Fruit fly (Drosophila melanogaster) whole organism, embryonic: ENCODE results near the gene CG31459.
A peak's percentile ranks its signal among the peaks of the same experiment; 100 is the strongest.

Experiments used
- B-H1 ChIP-seq: fragments of 200-800 bp; sonication (Bioruptor generic); IDR thresholded peaks from 3 replicates; pipeline ENCODE4 v1.3.6; 2022; ENCODE audit warnings: missing biosample characterization, missing genetic modification characterization
- CG11398 ChIP-seq: fragments of 200-800 bp; sonication (Bioruptor generic); optimal IDR thresholded peaks from 2 replicates; lab custom pipeline; 2016; ENCODE audit warnings: missing biosample characterization, missing genetic modification characterization
- CG12071 ChIP-seq: fragments of 200-800 bp; sonication (Bioruptor generic); optimal IDR thresholded peaks from 3 replicates; lab custom pipeline; 2018; ENCODE audit warnings: missing biosample characterization, mild to moderate bottlenecking, missing genetic modification characterization
- CG15269 ChIP-seq: fragments of 200-800 bp; sonication (Bioruptor generic); optimal IDR thresholded peaks from 2 replicates; lab custom pipeline; 2018; ENCODE audit warnings: missing biosample characterization, mild to moderate bottlenecking, missing genetic modification characterization, moderate library complexity
- CG16813 ChIP-seq: fragments of 200-800 bp; sonication (Bioruptor generic); IDR thresholded peaks from 3 replicates; pipeline ENCODE4 v1.3.6; 2022; ENCODE audit warnings: missing biosample characterization, missing genetic modification characterization; ENCODE audit not compliant: partially characterized antibody
- CG17359 ChIP-seq: fragments of 200-800 bp; sonication (Bioruptor generic); optimal IDR thresholded peaks from 3 replicates; lab custom pipeline; 2018; ENCODE audit warnings: missing biosample characterization, mild to moderate bottlenecking, missing genetic modification characterization, moderate library complexity
- CG17802 ChIP-seq: fragments of 200-800 bp; sonication (Bioruptor generic); optimal IDR thresholded peaks from 2 replicates; lab custom pipeline; 2018; ENCODE audit warnings: missing biosample characterization, mild to moderate bottlenecking, missing genetic modification characterization, moderate library complexity
- CG2678 ChIP-seq: fragments of 200-800 bp; sonication (Bioruptor generic); optimal IDR thresholded peaks from 3 replicates; lab custom pipeline; 2019; ENCODE audit warnings: missing biosample characterization, mild to moderate bottlenecking, missing genetic modification characterization, moderate library complexity
- CG4707 ChIP-seq: fragments of 200-800 bp; sonication (Bioruptor generic); optimal IDR thresholded peaks from 2 replicates; lab custom pipeline; 2018; ENCODE audit warnings: missing biosample characterization, mild to moderate bottlenecking, missing genetic modification characterization, moderate library complexity
- CG6175 ChIP-seq: fragments of 200-800 bp; sonication (Bioruptor generic); IDR thresholded peaks from 3 replicates; pipeline ENCODE4 v1.3.6; 2022; ENCODE audit warnings: missing biosample characterization, missing genetic modification characterization
- CG6254 ChIP-seq: fragments of 200-800 bp; sonication (Bioruptor generic); optimal IDR thresholded peaks from 3 replicates; lab custom pipeline; 2017; ENCODE audit warnings: mild to moderate bottlenecking, missing biosample characterization, missing genetic modification reagents, missing genetic modification characterization
- CG7786 ChIP-seq: fragments of 200-800 bp; sonication (Bioruptor generic); optimal IDR thresholded peaks from 2 replicates; lab custom pipeline; 2016; ENCODE audit warnings: missing biosample characterization, missing genetic modification characterization
- CG8388 ChIP-seq: fragments of 200-800 bp; sonication (Bioruptor generic); optimal IDR thresholded peaks from 2 replicates; lab custom pipeline; 2019; ENCODE audit warnings: missing biosample characterization, mild to moderate bottlenecking, missing genetic modification characterization, moderate library complexity
- CG8765 ChIP-seq: fragments of 200-800 bp; sonication (Bioruptor generic); IDR thresholded peaks from 2 replicates; pipeline ENCODE4 v1.3.6; 2022; ENCODE audit warnings: missing biosample characterization, missing genetic modification characterization
- CG8944 ChIP-seq: fragments of 200-800 bp; sonication (Bioruptor generic); optimal IDR thresholded peaks from 3 replicates; lab custom pipeline; 2016; ENCODE audit warnings: missing biosample characterization, missing genetic modification characterization
- CG9797 ChIP-seq: fragments of 200-800 bp; sonication (Bioruptor generic); optimal IDR thresholded peaks from 3 replicates; lab custom pipeline; 2018; ENCODE audit warnings: missing biosample characterization, mild to moderate bottlenecking, missing genetic modification characterization
- Camta ChIP-seq: fragments of 200-800 bp; sonication (Bioruptor generic); optimal IDR thresholded peaks from 2 replicates; lab custom pipeline; 2016; ENCODE audit warnings: missing biosample characterization, missing genetic modification characterization
- Deaf1 ChIP-seq: fragments of 200-800 bp; optimal IDR thresholded peaks from 3 replicates; lab custom pipeline; 2019; ENCODE audit warnings: missing biosample characterization, mild to moderate bottlenecking, missing genetic modification characterization, moderate library complexity
- Dref ChIP-seq: fragments of 200-800 bp; sonication (Bioruptor generic); IDR thresholded peaks from 2 replicates; pipeline ENCODE4 v1.3.6; 2022; ENCODE audit warnings: missing biosample characterization, missing genetic modification characterization
- Eip74EF ChIP-seq, 2 experiments: fragments of 200-800 bp in 1 of 2; fragments of >200 bp in 1 of 2; sonication (Bioruptor generic) in 1 of 2; optimal IDR thresholded peaks; 2 replicates each; lab custom pipeline; 2017 to 2019; ENCODE audit warnings: missing biosample characterization in 2 of 2, missing genetic modification characterization in 2 of 2, mild to moderate bottlenecking in 1 of 2, moderate library complexity in 1 of 2
- Elba2 ChIP-seq: fragments of 200-800 bp; sonication (Bioruptor generic); optimal IDR thresholded peaks from 3 replicates; lab custom pipeline; 2016; ENCODE audit warnings: missing biosample characterization, missing genetic modification characterization
- Ets97D ChIP-seq: fragments of 200-800 bp; sonication (Bioruptor generic); optimal IDR thresholded peaks from 3 replicates; lab custom pipeline; 2016; ENCODE audit warnings: missing biosample characterization, missing genetic modification characterization
- H15 ChIP-seq: fragments of 200-800 bp; sonication (Bioruptor generic); IDR thresholded peaks from 3 replicates; pipeline ENCODE4 v1.3.6; 2022; ENCODE audit warnings: missing biosample characterization, missing genetic modification characterization
- Hand ChIP-seq: fragments of 200-800 bp; sonication (Bioruptor generic); optimal IDR thresholded peaks from 2 replicates; lab custom pipeline; 2017; ENCODE audit warnings: mild to moderate bottlenecking, missing biosample characterization, missing genetic modification reagents, missing genetic modification characterization
- HmgZ ChIP-seq: fragments of 200-800 bp; sonication (Bioruptor generic); optimal IDR thresholded peaks from 2 replicates; lab custom pipeline; 2018; ENCODE audit warnings: missing biosample characterization, mild to moderate bottlenecking, missing genetic modification characterization
- PHDP ChIP-seq: fragments of 200-800 bp; sonication (Bioruptor generic); optimal IDR thresholded peaks from 3 replicates; lab custom pipeline; 2018; ENCODE audit warnings: missing biosample characterization, mild to moderate bottlenecking, missing genetic modification characterization, moderate library complexity
- Pdp1 ChIP-seq, 2 experiments: fragments of 200-800 bp; sonication (Bioruptor generic); optimal IDR thresholded peaks; 3 replicates each; lab custom pipeline; 2016; ENCODE audit warnings: missing biosample characterization in 2 of 2, missing genetic modification characterization in 2 of 2, mild to moderate bottlenecking in 1 of 2, moderate library complexity in 1 of 2
- Poxn ChIP-seq: fragments of 200-800 bp; sonication (Bioruptor generic); IDR thresholded peaks from 2 replicates; pipeline ENCODE4 v1.3.6; 2022; ENCODE audit warnings: missing biosample characterization, missing genetic modification characterization
- Ravus ChIP-seq: fragments of 200-800 bp; sonication (Bioruptor generic); IDR thresholded peaks from 2 replicates; pipeline ENCODE4 v1.3.6; 2022; ENCODE audit warnings: missing biosample characterization, missing genetic modification characterization
- ac ChIP-seq: fragments of 200-800 bp; sonication (Bioruptor generic); optimal IDR thresholded peaks from 3 replicates; lab custom pipeline; 2017; ENCODE audit warnings: missing biosample characterization, mild to moderate bottlenecking, missing genetic modification characterization
- ap ChIP-seq: fragments of 200-800 bp; sonication (Bioruptor generic); IDR thresholded peaks from 2 replicates; pipeline ENCODE4 v1.3.6; 2022; ENCODE audit warnings: missing biosample characterization, missing genetic modification characterization
- btn ChIP-seq: fragments of 200-800 bp; sonication (Bioruptor generic); optimal IDR thresholded peaks from 2 replicates; lab custom pipeline; 2016; ENCODE audit warnings: missing biosample characterization, missing genetic modification characterization
- cato ChIP-seq: fragments of 200-800 bp; sonication (Bioruptor generic); optimal IDR thresholded peaks from 2 replicates; lab custom pipeline; 2016; ENCODE audit warnings: missing biosample characterization, missing genetic modification characterization, borderline replicate concordance
- caup ChIP-seq: fragments of 200-800 bp; sonication (Bioruptor generic); optimal IDR thresholded peaks from 3 replicates; lab custom pipeline; 2017; ENCODE audit warnings: missing biosample characterization, mild to moderate bottlenecking, missing genetic modification characterization, moderate library complexity; ENCODE audit not compliant: severe bottlenecking
- cwo ChIP-seq: fragments of 200-800 bp; sonication (Bioruptor generic); optimal IDR thresholded peaks from 3 replicates; lab custom pipeline; 2017; ENCODE audit warnings: missing biosample characterization, missing genetic modification characterization, mild to moderate bottlenecking, moderate library complexity, missing genetic modification reagents
- fd96Cb ChIP-seq: fragments of 200-800 bp; sonication (Bioruptor generic); optimal IDR thresholded peaks from 2 replicates; lab custom pipeline; 2018; ENCODE audit warnings: missing biosample characterization, mild to moderate bottlenecking, missing genetic modification characterization, moderate library complexity
- gsb ChIP-seq: fragments of 200-800 bp; sonication (Bioruptor generic); IDR thresholded peaks from 2 replicates; pipeline ENCODE4 v1.3.6; 2022; ENCODE audit warnings: missing biosample characterization, missing genetic modification characterization
- her ChIP-seq: fragments of 200-800 bp; sonication (Bioruptor generic); optimal IDR thresholded peaks from 2 replicates; lab custom pipeline; 2016; ENCODE audit warnings: missing biosample characterization, missing genetic modification characterization
- knrl ChIP-seq: fragments of 200-800 bp; sonication (Bioruptor generic); IDR thresholded peaks from 3 replicates; pipeline ENCODE4 v1.3.6; 2022; ENCODE audit warnings: missing biosample characterization, missing genetic modification characterization; ENCODE audit not compliant: partially characterized antibody
- lola ChIP-seq, 3 experiments: fragments of >200 bp in 2 of 3; fragments of 200-800 bp in 1 of 3; sonication (Bioruptor generic) in 1 of 3; optimal IDR thresholded peaks; 2 replicates each; lab custom pipeline; 2017 to 2019; ENCODE audit warnings: missing biosample characterization in 3 of 3, missing genetic modification characterization in 3 of 3, mild to moderate bottlenecking in 1 of 3, moderate library complexity in 1 of 3
- mld ChIP-seq: fragments of 200-800 bp; sonication (Bioruptor generic); IDR thresholded peaks from 3 replicates; pipeline ENCODE4 v1.3.6; 2022; ENCODE audit warnings: missing biosample characterization, missing genetic modification characterization; ENCODE audit not compliant: partially characterized antibody
- nerfin-1 ChIP-seq: fragments of 200-800 bp; sonication (Bioruptor generic); optimal IDR thresholded peaks from 3 replicates; lab custom pipeline; 2019; ENCODE audit warnings: missing biosample characterization, mild to moderate bottlenecking, missing genetic modification characterization, moderate library complexity
- sim ChIP-seq: fragments of 200-800 bp; sonication (Bioruptor generic); IDR thresholded peaks from 2 replicates; pipeline ENCODE4 v1.3.6; 2022; ENCODE audit warnings: missing biosample characterization, missing genetic modification characterization
- trh ChIP-seq: fragments of 200-800 bp; sonication (Bioruptor generic); optimal IDR thresholded peaks from 2 replicates; lab custom pipeline; 2016; ENCODE audit warnings: missing biosample characterization, missing genetic modification characterization
- usp ChIP-seq: fragments of >200 bp; optimal IDR thresholded peaks from 2 replicates; lab custom pipeline; 2017; ENCODE audit warnings: missing biosample characterization, missing genetic modification characterization
- vnd ChIP-seq: fragments of 200-800 bp; sonication (Bioruptor generic); IDR thresholded peaks from 3 replicates; pipeline ENCODE4 v1.3.6; 2022; ENCODE audit warnings: missing biosample characterization, missing genetic modification characterization; ENCODE audit not compliant: partially characterized antibody
- zen2 ChIP-seq: fragments of 200-800 bp; sonication (Bioruptor generic); IDR thresholded peaks from 3 replicates; pipeline ENCODE4 v1.3.6; 2022; ENCODE audit warnings: missing biosample characterization, missing genetic modification characterization; ENCODE audit not compliant: partially characterized antibody

CG31459 gene

dm6 chr3R:19863979-19864775 is 23.5 kb downstream of the CG31459 start, which contains the start of the genes CG4572 and CG4686 (continued):
- TF ChIP-seq CG6254 (GFP tag; lab: Kevin White, UChicago), result no peak
- TF ChIP-seq B-H1, result peak; percentile 18; the same call in 2 of the 3 replicates
- peak; percentile 66 for TF ChIP-seq HmgZ (tag; lab: Kevin White, UChicago)
- TF ChIP-seq Elba2 (GFP tag; lab: Kevin White, UChicago), result peak; percentile 63
- no peak for TF ChIP-seq CG16813
- TF ChIP-seq mld (GFP tag; lab: Robert Waterston, UW), result no peak
- 0 out of 3 replicates have a peak, but pooled peaks have one; percentile 17 for TF ChIP-seq vnd (GFP tag; lab: Robert Waterston, UW)
- TF ChIP-seq CG12071 (GFP tag; lab: Kevin White, UChicago), result peak; percentile 51
- peak; percentile 81 to 97 for TF ChIP-seq Pdp1 (GFP tag; optimal IDR thresholded peaks at IDR 0.05; lab: Kevin White, UChicago)
- peak; percentile 71 for TF ChIP-seq CG7786 (GFP tag; lab: Kevin White, UChicago)
- TF ChIP-seq usp (GFP tag; lab: Kevin White, UChicago), result no peak
- TF ChIP-seq cwo, result peak; percentile 57
- peak; percentile 85 for TF ChIP-seq nerfin-1 (tag; lab: Kevin White, UChicago)
- peak; percentile 26 for TF ChIP-seq her (GFP tag; lab: Kevin White, UChicago)
- TF ChIP-seq fd96Cb (tag; lab: Kevin White, UChicago), result peak; percentile 69
- peak; percentile 19 for TF ChIP-seq btn (GFP tag; lab: Kevin White, UChicago)
- TF ChIP-seq CG4707 (GFP tag; lab: Kevin White, UChicago), result peak; percentile 38
- no peak for TF ChIP-seq Eip74EF (GFP tag; optimal IDR thresholded peaks at IDR 0.05; lab: Kevin White, UChicago)
- no peak for TF ChIP-seq Hand (GFP tag; lab: Kevin White, UChicago)
- TF ChIP-seq CG2678 (tag; lab: Kevin White, UChicago), result peak; percentile 82
- peak; percentile 62 for TF ChIP-seq CG11398 (GFP tag; lab: Kevin White, UChicago)
- peak; percentile 51 for TF ChIP-seq caup (GFP tag; lab: Kevin White, UChicago)
- TF ChIP-seq CG8388 (GFP tag; lab: Kevin White, UChicago), result peak; percentile 62
- TF ChIP-seq CG9797, result peak; percentile 22
- TF ChIP-seq trh (GFP tag; lab: Kevin White, UChicago), result peak; percentile 34
- no peak for TF ChIP-seq ac (GFP tag; lab: Kevin White, UChicago)
- TF ChIP-seq Dref (GFP tag; lab: Robert Waterston, UW), result peak; percentile 23; the same call in 1 of the 2 replicates
- TF ChIP-seq ap (GFP tag; lab: Robert Waterston, UW), result no peak
- peak; percentile 78 for TF ChIP-seq PHDP (tag; lab: Kevin White, UChicago)
- no peak for TF ChIP-seq zen2 (GFP tag; lab: Robert Waterston, UW)
- TF ChIP-seq Camta (GFP tag; lab: Kevin White, UChicago), result peak; percentile 38
- TF ChIP-seq Ravus (GFP tag; lab: Robert Waterston, UW), result no peak
- TF ChIP-seq CG8944 (GFP tag; lab: Kevin White, UChicago), result peak; percentile 76
- TF ChIP-seq lola (GFP tag; optimal IDR thresholded peaks at IDR 0.05; lab: Kevin White, UChicago), result peak in 1 of 3 experiments; percentile 62
- no peak for TF ChIP-seq Poxn
- peak; percentile 18 for TF ChIP-seq CG17802
- no peak for TF ChIP-seq gsb
- peak; percentile 76 for TF ChIP-seq H15 (GFP tag; lab: Robert Waterston, UW)
- peak; percentile 44; the same call in 1 of the 3 replicates for TF ChIP-seq CG6175 (GFP tag; lab: Robert Waterston, UW)
- no peak for TF ChIP-seq Deaf1
- peak; percentile 40 for TF ChIP-seq Ets97D (GFP tag; lab: Kevin White, UChicago)
- TF ChIP-seq CG8765 (GFP tag; lab: Robert Waterston, UW), result peak; percentile 53
- TF ChIP-seq cato (GFP tag; lab: Kevin White, UChicago), result peak; percentile 10
- peak; percentile 58 for TF ChIP-seq CG17359 (tag; lab: Kevin White, UChicago)
- TF ChIP-seq CG15269 (tag; lab: Kevin White, UChicago), result peak; percentile 81
- peak; percentile 17; the same call in 1 of the 2 replicates for TF ChIP-seq sim
- peak; percentile 56; the same call in 1 of the 3 replicates for TF ChIP-seq knrl (GFP tag; lab: Robert Waterston, UW)
